Fruit fly (Drosophila melanogaster) whole organism, embryonic: ENCODE results near the gene CG17124.

Experiments
- CG11723 ChIP-seq: fragments of 200-800 bp; sonication (Bioruptor generic); optimal IDR thresholded peaks from 2 replicates; lab custom pipeline; 2017; ENCODE audit warnings: missing biosample characterization, mild to moderate bottlenecking, missing genetic modification characterization
- CG18011 ChIP-seq: fragments of 200-800 bp; sonication (Bioruptor generic); optimal IDR thresholded peaks from 2 replicates; lab custom pipeline; 2017; ENCODE audit warnings: missing biosample characterization, missing genetic modification characterization, mild to moderate bottlenecking, moderate library complexity, missing genotype
- CG18619 ChIP-seq: fragments of 200-800 bp; sonication (Bioruptor generic); optimal IDR thresholded peaks from 3 replicates; lab custom pipeline; 2017; ENCODE audit warnings: missing biosample characterization, mild to moderate bottlenecking, missing genetic modification characterization
- CG4424 ChIP-seq: fragments of 200-800 bp; sonication (Bioruptor generic); optimal IDR thresholded peaks from 3 replicates; lab custom pipeline; 2016; ENCODE audit warnings: missing biosample characterization, missing genetic modification characterization
- CG6175 ChIP-seq: fragments of 200-800 bp; sonication (Bioruptor generic); IDR thresholded peaks from 3 replicates; pipeline ENCODE4 v1.3.6; 2022; ENCODE audit warnings: missing biosample characterization, missing genetic modification characterization
- CG7963 ChIP-seq: fragments of 200-800 bp; sonication (Bioruptor generic); IDR thresholded peaks from 3 replicates; pipeline ENCODE4 v1.3.6; 2022; ENCODE audit warnings: missing biosample characterization, missing genetic modification characterization; ENCODE audit not compliant: partially characterized antibody
- CG8290 ChIP-seq, 3 experiments: fragments of 200-800 bp; sonication (Bioruptor generic); optimal IDR thresholded peaks; 2 replicates each; lab custom pipeline; 2016 to 2019; ENCODE audit warnings: missing biosample characterization in 3 of 3, missing genetic modification characterization in 3 of 3, mild to moderate bottlenecking in 2 of 3, moderate library complexity in 1 of 3
- CG8359 ChIP-seq: fragments of 200-800 bp; sonication (Bioruptor generic); optimal IDR thresholded peaks from 2 replicates; lab custom pipeline; 2017; ENCODE audit warnings: missing biosample characterization, mild to moderate bottlenecking, missing genetic modification characterization, borderline replicate concordance
- Gug ChIP-seq: fragments of 200-800 bp; sonication (Bioruptor generic); IDR thresholded peaks from 4 replicates; pipeline ENCODE4 v1.3.6; 2022; ENCODE audit warnings: missing biosample characterization, missing genetic modification characterization
- Hsf ChIP-seq: fragments of 200-800 bp; sonication (Bioruptor generic); optimal IDR thresholded peaks from 3 replicates; lab custom pipeline; 2016; ENCODE audit warnings: missing biosample characterization, missing genetic modification characterization
- Lhr ChIP-seq: fragments of 200-800 bp; sonication (Bioruptor generic); optimal IDR thresholded peaks from 3 replicates; lab custom pipeline; 2017; ENCODE audit warnings: mild to moderate bottlenecking, missing biosample characterization, missing genetic modification reagents, missing genetic modification characterization
- MESR4 ChIP-seq: fragments of 200-800 bp; sonication (Bioruptor generic); optimal IDR thresholded peaks from 2 replicates; lab custom pipeline; 2018; ENCODE audit warnings: missing biosample characterization, mild to moderate bottlenecking, missing genetic modification characterization, moderate library complexity
- Sin3A ChIP-seq: fragments of >200 bp; optimal IDR thresholded peaks from 2 replicates; lab custom pipeline; 2018
- ato ChIP-seq: fragments of 200-800 bp; sonication (Bioruptor generic); IDR thresholded peaks from 2 replicates; pipeline ENCODE4 v1.3.6; 2022; ENCODE audit warnings: missing biosample characterization, missing genetic modification characterization; ENCODE audit not compliant: partially characterized antibody
- cwo ChIP-seq: fragments of 200-800 bp; sonication (Bioruptor generic); optimal IDR thresholded peaks from 3 replicates; lab custom pipeline; 2017; ENCODE audit warnings: missing biosample characterization, missing genetic modification characterization, mild to moderate bottlenecking, moderate library complexity, missing genetic modification reagents
- h ChIP-seq: fragments of >200 bp; optimal IDR thresholded peaks from 2 replicates; lab custom pipeline; 2017
- inv ChIP-seq: fragments of 200-800 bp; sonication (Bioruptor generic); IDR thresholded peaks from 2 replicates; pipeline ENCODE4 v1.3.6; 2022; ENCODE audit warnings: missing biosample characterization, missing genetic modification characterization; ENCODE audit not compliant: partially characterized antibody
- lab ChIP-seq: fragments of 200-800 bp; sonication (Bioruptor generic); optimal IDR thresholded peaks from 3 replicates; lab custom pipeline; 2017; ENCODE audit warnings: missing biosample characterization, missing genetic modification characterization, mild to moderate bottlenecking, moderate library complexity, missing genetic modification reagents
- odd ChIP-seq: fragments of 200-800 bp; sonication (Bioruptor generic); optimal IDR thresholded peaks from 2 replicates; lab custom pipeline; 2017; ENCODE audit warnings: missing biosample characterization, mild to moderate bottlenecking, missing genetic modification characterization
- prd ChIP-seq, 3 experiments: fragments of >200 bp in 2 of 3; fragments of 200-800 bp in 1 of 3; sonication (Bioruptor generic) in 1 of 3; optimal IDR thresholded peaks in 2 of 3; IDR thresholded peaks in 1 of 3; 2 replicates in 2 of 3; 3 replicates in 1 of 3; pipeline versions ENCODE4 v1.3.6 to Lab custom; 2017 to 2022; ENCODE audit warnings: missing biosample characterization in 1 of 3, missing genetic modification characterization in 1 of 3
- psq ChIP-seq: fragments of 200-800 bp; sonication (Bioruptor generic); optimal IDR thresholded peaks from 2 replicates; lab custom pipeline; 2017; ENCODE audit warnings: missing biosample characterization, missing genetic modification characterization

The CG17124 gene

dm6 chr2L:10697992-10698391 lies 58.1 kb downstream of the CG17124 start, which contains the start of gene CG7300 (continued):
- TF ChIP-seq Lhr (GFP tag; lab: Kevin White, UChicago) (no peak), MESR4 (no peak), CG7963 (no peak), CG8290 (GFP tag; optimal IDR thresholded peaks at IDR 0.05; lab: Kevin White, UChicago) (no peak), CG8290 (tag; optimal IDR thresholded peaks at IDR 0.05; lab: Kevin White, UChicago) (no peak), CG6175 (GFP tag; lab: Robert Waterston, UW) (0 out of 3 replicates have a peak, but pooled peaks have one; percentile 17), prd (optimal IDR thresholded peaks at IDR 0.05; lab: Kevin White, UChicago) (no peak), prd (GFP tag; IDR thresholded peaks at IDR 0.05; lab: Robert Waterston, UW) (peak; percentile 66; the same call in 2 of the 3 replicates), Sin3A (lab: Kevin White, UChicago) (no peak), Hsf (peak; percentile 45), CG11723 (GFP tag; lab: Kevin White, UChicago) (no peak), psq (GFP tag; lab: Kevin White, UChicago) (no peak), lab (GFP tag; lab: Kevin White, UChicago) (peak; percentile 76), CG18011 (GFP tag; lab: Kevin White, UChicago) (no peak), cwo (GFP tag; lab: Kevin White, UChicago) (peak; percentile 48), CG4424 (peak; percentile 38), CG8359 (GFP tag; lab: Kevin White, UChicago) (no peak), CG18619 (GFP tag; lab: Kevin White, UChicago) (peak; percentile 23), Gug (GFP tag; lab: Robert Waterston, UW) (peak; percentile 44; the same call in 2 of the 4 replicates), h (lab: Kevin White, UChicago) (no peak), inv (GFP tag; lab: Robert Waterston, UW) (no peak), odd (no peak), ato (GFP tag; lab: Robert Waterston, UW) (no peak)
